Fruit fly (Drosophila melanogaster) whole organism, embryonic: ENCODE measurements around the gene CG12299.

Experiments used
- Adf1 ChIP-seq: fragments of 200-800 bp; sonication (Bioruptor generic); IDR thresholded peaks from 2 replicates; pipeline ENCODE4 v1.3.6; 2022; ENCODE audit warnings: missing biosample characterization, missing genetic modification characterization
- CG10147 ChIP-seq: fragments of 200-800 bp; sonication (Bioruptor generic); optimal IDR thresholded peaks from 2 replicates; lab custom pipeline; 2019; ENCODE audit warnings: missing biosample characterization, mild to moderate bottlenecking, missing genetic modification characterization, moderate library complexity
- CG10462 ChIP-seq: fragments of 200-800 bp; sonication (Bioruptor generic); optimal IDR thresholded peaks from 2 replicates; lab custom pipeline; 2016; ENCODE audit warnings: missing biosample characterization, missing genetic modification characterization
- CG13287 ChIP-seq: fragments of 200-800 bp; sonication (Bioruptor generic); IDR thresholded peaks from 2 replicates; pipeline ENCODE4 v1.3.6; 2022; ENCODE audit warnings: missing biosample characterization, missing genetic modification characterization; ENCODE audit not compliant: partially characterized antibody
- CG14050 ChIP-seq: fragments of 200-800 bp; sonication (Bioruptor generic); IDR thresholded peaks from 3 replicates; pipeline ENCODE4 v1.3.6; 2022; ENCODE audit warnings: missing biosample characterization, missing genetic modification characterization
- CG14441 ChIP-seq: fragments of 200-800 bp; sonication (Bioruptor generic); IDR thresholded peaks from 2 replicates; pipeline ENCODE4 v1.3.6; 2022; ENCODE audit warnings: missing biosample characterization, missing genetic modification characterization
- CG14860 ChIP-seq: fragments of 200-800 bp; sonication (Bioruptor generic); IDR thresholded peaks from 3 replicates; pipeline ENCODE4 v1.3.6; 2022; ENCODE audit warnings: missing biosample characterization, missing genetic modification characterization; ENCODE audit not compliant: partially characterized antibody
- CG17385 ChIP-seq: fragments of 200-800 bp; sonication (Bioruptor generic); optimal IDR thresholded peaks from 3 replicates; lab custom pipeline; 2018; ENCODE audit warnings: missing biosample characterization, mild to moderate bottlenecking, missing genetic modification characterization
- CG17612 ChIP-seq: fragments of 200-800 bp; sonication (Bioruptor generic); IDR thresholded peaks from 2 replicates; pipeline ENCODE4 v1.3.6; 2022; ENCODE audit warnings: missing biosample characterization, missing genetic modification characterization
- CG2678 ChIP-seq: fragments of 200-800 bp; sonication (Bioruptor generic); optimal IDR thresholded peaks from 3 replicates; lab custom pipeline; 2019; ENCODE audit warnings: missing biosample characterization, mild to moderate bottlenecking, missing genetic modification characterization, moderate library complexity
- CG30431 ChIP-seq: fragments of 200-800 bp; sonication (Bioruptor generic); optimal IDR thresholded peaks from 2 replicates; lab custom pipeline; 2017; ENCODE audit warnings: missing biosample characterization, missing genetic modification characterization
- CG33213 ChIP-seq: fragments of 200-800 bp; sonication (Bioruptor generic); optimal IDR thresholded peaks from 3 replicates; lab custom pipeline; 2016; ENCODE audit warnings: missing biosample characterization, missing genetic modification characterization
- CG3838 ChIP-seq: fragments of 200-800 bp; sonication (Bioruptor generic); optimal IDR thresholded peaks from 3 replicates; lab custom pipeline; 2016; ENCODE audit warnings: missing biosample characterization, missing genetic modification characterization
- CG4820 ChIP-seq: fragments of 200-800 bp; sonication (Bioruptor generic); optimal IDR thresholded peaks from 3 replicates; lab custom pipeline; 2016; ENCODE audit warnings: missing biosample characterization, missing genetic modification characterization
- CG6689 ChIP-seq: fragments of 200-800 bp; sonication (Bioruptor generic); IDR thresholded peaks from 2 replicates; pipeline ENCODE4 v1.3.6; 2022; ENCODE audit warnings: missing biosample characterization, missing genetic modification characterization
- CG6791 ChIP-seq: fragments of 200-800 bp; sonication (Bioruptor generic); IDR thresholded peaks from 3 replicates; pipeline ENCODE4 v1.3.6; 2022; ENCODE audit warnings: missing biosample characterization, missing genetic modification characterization; ENCODE audit not compliant: partially characterized antibody
- CG6813 ChIP-seq: fragments of 200-800 bp; sonication (Bioruptor generic); optimal IDR thresholded peaks from 2 replicates; lab custom pipeline; 2017; ENCODE audit warnings: missing biosample characterization, missing genetic modification characterization, mild to moderate bottlenecking, moderate library complexity, missing genetic modification reagents
- CG7372 ChIP-seq: fragments of 200-800 bp; sonication (Bioruptor generic); IDR thresholded peaks from 2 replicates; pipeline ENCODE4 v1.3.6; 2022; ENCODE audit warnings: missing biosample characterization, missing genetic modification characterization
- CG7556 ChIP-seq: fragments of 200-800 bp; sonication (Bioruptor generic); optimal IDR thresholded peaks from 2 replicates; lab custom pipeline; 2017; ENCODE audit warnings: missing biosample characterization, mild to moderate bottlenecking, missing genetic modification characterization
- D ChIP-seq, 2 experiments: fragments of 200-800 bp in 1 of 2; fragments of >200 bp in 1 of 2; sonication (Bioruptor generic) in 1 of 2; optimal IDR thresholded peaks; 2 replicates in 1 of 2; 3 replicates in 1 of 2; lab custom pipeline; 2017; ENCODE audit warnings: mild to moderate bottlenecking in 1 of 2, missing biosample characterization in 1 of 2, missing genetic modification characterization in 1 of 2, missing genetic modification reagents in 1 of 2
- E2f1 ChIP-seq: fragments of 200-800 bp; sonication (Bioruptor generic); IDR thresholded peaks from 2 replicates; pipeline ENCODE4 v1.3.6; 2022; ENCODE audit warnings: missing biosample characterization, missing genetic modification characterization
- H15 ChIP-seq: fragments of 200-800 bp; sonication (Bioruptor generic); IDR thresholded peaks from 3 replicates; pipeline ENCODE4 v1.3.6; 2022; ENCODE audit warnings: missing biosample characterization, missing genetic modification characterization
- H2.0 ChIP-seq: fragments of 200-800 bp; sonication (Bioruptor generic); IDR thresholded peaks from 2 replicates; pipeline ENCODE4 v1.3.6; 2022; ENCODE audit warnings: missing biosample characterization, missing genetic modification characterization
- Lhr ChIP-seq: fragments of 200-800 bp; sonication (Bioruptor generic); optimal IDR thresholded peaks from 3 replicates; lab custom pipeline; 2017; ENCODE audit warnings: mild to moderate bottlenecking, missing biosample characterization, missing genetic modification reagents, missing genetic modification characterization
- Lim3 ChIP-seq: fragments of 200-800 bp; sonication (Bioruptor generic); IDR thresholded peaks from 2 replicates; pipeline ENCODE4 v1.3.6; 2022; ENCODE audit warnings: missing biosample characterization, missing genetic modification characterization
- Lpt ChIP-seq: fragments of >200 bp; optimal IDR thresholded peaks from 2 replicates; lab custom pipeline; 2018; ENCODE audit warnings: missing biosample characterization, missing genetic modification characterization
- Sox102F ChIP-seq: fragments of 200-800 bp; sonication (Bioruptor generic); optimal IDR thresholded peaks from 2 replicates; lab custom pipeline; 2018; ENCODE audit warnings: missing biosample characterization, mild to moderate bottlenecking, missing genetic modification characterization, moderate library complexity
- Sry-β ChIP-seq: fragments of 200-800 bp; sonication (Bioruptor generic); optimal IDR thresholded peaks from 2 replicates; lab custom pipeline; 2018; ENCODE audit warnings: missing biosample characterization, mild to moderate bottlenecking, missing genetic modification characterization, moderate library complexity
- TFAM ChIP-seq: fragments of 200-800 bp; sonication (Bioruptor generic); optimal IDR thresholded peaks from 2 replicates; lab custom pipeline; 2017; ENCODE audit warnings: missing biosample characterization, missing genetic modification characterization, inconsistent platforms
- abd-A ChIP-seq: fragments of 200-800 bp; sonication (Bioruptor generic); optimal IDR thresholded peaks from 3 replicates; lab custom pipeline; 2019; ENCODE audit warnings: missing biosample characterization, mild to moderate bottlenecking, missing genetic modification characterization, moderate library complexity
- ash1 ChIP-seq: fragments of 200-800 bp; sonication (Bioruptor generic); optimal IDR thresholded peaks from 2 replicates; lab custom pipeline; 2018; ENCODE audit warnings: missing biosample characterization, mild to moderate bottlenecking, missing genetic modification characterization
- bowl ChIP-seq: fragments of 200-800 bp; sonication (Bioruptor generic); IDR thresholded peaks from 2 replicates; pipeline ENCODE4 v1.3.6; 2022; ENCODE audit warnings: missing biosample characterization, missing genetic modification characterization
- dimm ChIP-seq: fragments of 200-800 bp; sonication (Bioruptor generic); IDR thresholded peaks from 2 replicates; pipeline ENCODE4 v1.3.6; 2022; ENCODE audit warnings: missing biosample characterization, missing genetic modification characterization
- dmrt99B ChIP-seq: fragments of 200-800 bp; sonication (Bioruptor generic); optimal IDR thresholded peaks from 2 replicates; lab custom pipeline; 2018; ENCODE audit warnings: missing biosample characterization, mild to moderate bottlenecking, missing genetic modification characterization, moderate library complexity
- gce ChIP-seq: fragments of 200-800 bp; sonication (Bioruptor generic); IDR thresholded peaks from 3 replicates; pipeline ENCODE4 v1.3.6; 2022; ENCODE audit warnings: missing biosample characterization, missing genetic modification characterization
- gfzf ChIP-seq: fragments of 200-800 bp; sonication (Bioruptor generic); optimal IDR thresholded peaks from 2 replicates; lab custom pipeline; 2016; ENCODE audit warnings: missing biosample characterization, mild to moderate bottlenecking, missing genetic modification characterization, moderate library complexity
- hbn ChIP-seq: fragments of 200-800 bp; sonication (Bioruptor generic); IDR thresholded peaks from 2 replicates; pipeline ENCODE4 v1.3.6; 2022; ENCODE audit warnings: missing biosample characterization, missing genetic modification characterization; ENCODE audit not compliant: partially characterized antibody
- jing ChIP-seq: fragments of 200-800 bp; sonication (Bioruptor generic); optimal IDR thresholded peaks from 2 replicates; lab custom pipeline; 2018; ENCODE audit warnings: missing biosample characterization, mild to moderate bottlenecking, missing genetic modification characterization
- lbe ChIP-seq: fragments of 200-800 bp; sonication (Bioruptor generic); optimal IDR thresholded peaks from 2 replicates; lab custom pipeline; 2016; ENCODE audit warnings: missing biosample characterization, mild to moderate bottlenecking, missing genetic modification characterization
- oc ChIP-seq: fragments of 200-800 bp; sonication (Bioruptor generic); optimal IDR thresholded peaks from 2 replicates; lab custom pipeline; 2018; ENCODE audit warnings: missing biosample characterization, mild to moderate bottlenecking, missing genetic modification characterization, moderate library complexity
- pfk ChIP-seq: fragments of 200-800 bp; sonication (Bioruptor generic); optimal IDR thresholded peaks from 2 replicates; lab custom pipeline; 2018; ENCODE audit warnings: missing biosample characterization, mild to moderate bottlenecking, missing genetic modification characterization, moderate library complexity
- pita ChIP-seq: fragments of 200-800 bp; sonication (Bioruptor generic); optimal IDR thresholded peaks from 2 replicates; lab custom pipeline; 2017; ENCODE audit warnings: missing biosample characterization, mild to moderate bottlenecking, missing genetic modification characterization
- prd ChIP-seq, 3 experiments: fragments of >200 bp in 2 of 3; fragments of 200-800 bp in 1 of 3; sonication (Bioruptor generic) in 1 of 3; optimal IDR thresholded peaks in 2 of 3; IDR thresholded peaks in 1 of 3; 2 replicates in 2 of 3; 3 replicates in 1 of 3; pipeline versions ENCODE4 v1.3.6 to Lab custom; 2017 to 2022; ENCODE audit warnings: missing biosample characterization in 1 of 3, missing genetic modification characterization in 1 of 3
- salm ChIP-seq: fragments of 200-800 bp; sonication (Bioruptor generic); optimal IDR thresholded peaks from 2 replicates; lab custom pipeline; 2018; ENCODE audit warnings: missing biosample characterization, mild to moderate bottlenecking, missing genetic modification characterization
- sc ChIP-seq, 3 experiments: fragments of >200 bp in 2 of 3; fragments of 200-800 bp in 1 of 3; sonication (Bioruptor generic) in 1 of 3; optimal IDR thresholded peaks; 2 replicates in 2 of 3; 3 replicates in 1 of 3; lab custom pipeline; 2017; ENCODE audit warnings: mild to moderate bottlenecking in 1 of 3, missing biosample characterization in 1 of 3, missing genetic modification characterization in 1 of 3, missing genetic modification reagents in 1 of 3
- shn ChIP-seq: fragments of 200-800 bp; sonication (Bioruptor generic); optimal IDR thresholded peaks from 3 replicates; lab custom pipeline; 2016; ENCODE audit warnings: missing biosample characterization, missing genetic modification characterization
- tll ChIP-seq, 2 experiments: fragments of 200-800 bp in 1 of 2; fragments of >200 bp in 1 of 2; sonication (Bioruptor generic) in 1 of 2; optimal IDR thresholded peaks; 2 replicates each; lab custom pipeline; 2017 to 2019; ENCODE audit warnings: missing biosample characterization in 2 of 2, missing genetic modification characterization in 2 of 2, mild to moderate bottlenecking in 1 of 2, moderate library complexity in 1 of 2
- trem ChIP-seq: fragments of 200-800 bp; optimal IDR thresholded peaks from 3 replicates; lab custom pipeline; 2019; ENCODE audit warnings: missing biosample characterization, mild to moderate bottlenecking, missing genetic modification characterization, moderate library complexity
- tx ChIP-seq: fragments of 200-800 bp; sonication (Bioruptor generic); optimal IDR thresholded peaks from 2 replicates; lab custom pipeline; 2016; ENCODE audit warnings: missing biosample characterization, missing genetic modification characterization

CG12299 gene

dm6 chr2L:10756049-10756448 is 18.9 kb downstream of the CG12299 start, which contains the start of gene CG17124 (continued):
- TF ChIP-seq CG14860 (GFP tag; lab: Robert Waterston, UW) (no peak), dimm (GFP tag; lab: Robert Waterston, UW) (no peak), jing (GFP tag; lab: Kevin White, UChicago) (no peak), CG7372 (GFP tag; lab: Robert Waterston, UW) (no peak), Sox102F (GFP tag; lab: Kevin White, UChicago) (no peak), pita (GFP tag; lab: Kevin White, UChicago) (no peak), shn (GFP tag; lab: Kevin White, UChicago) (no peak), CG6791 (GFP tag; lab: Robert Waterston, UW) (peak; percentile 48; the same call in 2 of the 3 replicates), prd (optimal IDR thresholded peaks at IDR 0.05; lab: Kevin White, UChicago) (no peak), prd (GFP tag; IDR thresholded peaks at IDR 0.05; lab: Robert Waterston, UW) (no peak), H15 (GFP tag; lab: Robert Waterston, UW) (no peak), CG6813 (GFP tag; lab: Kevin White, UChicago) (peak; percentile 5), Lim3 (GFP tag; lab: Robert Waterston, UW) (no peak), abd-A (tag; lab: Kevin White, UChicago) (peak; percentile 87), dmrt99B (tag; lab: Kevin White, UChicago) (peak; percentile 46), Lpt (GFP tag; lab: Kevin White, UChicago) (no peak), sc (optimal IDR thresholded peaks at IDR 0.05; lab: Kevin White, UChicago) (no peak), sc (GFP tag; optimal IDR thresholded peaks at IDR 0.05; lab: Kevin White, UChicago) (no peak), CG14441 (GFP tag; lab: Robert Waterston, UW) (no peak), CG13287 (GFP tag; lab: Robert Waterston, UW) (peak; percentile 55; the same call in 1 of the 2 replicates), CG2678 (tag; lab: Kevin White, UChicago) (peak; percentile 37), Lhr (no peak), tll (GFP tag; optimal IDR thresholded peaks at IDR 0.05; lab: Kevin White, UChicago) (no peak), lbe (no peak), oc (peak; percentile 44), CG17612 (no peak), gce (0 out of 3 replicates have a peak, but pooled peaks have one; percentile 12), tx (no peak), CG7556 (GFP tag; lab: Kevin White, UChicago) (no peak), salm (tag; lab: Kevin White, UChicago) (no peak), CG17385 (peak; percentile 41), CG30431 (no peak), ash1 (GFP tag; lab: Kevin White, UChicago) (no peak), Sry-β (GFP tag; lab: Kevin White, UChicago) (no peak), Adf1 (GFP tag; lab: Robert Waterston, UW) (peak; percentile 68), pfk (GFP tag; lab: Kevin White, UChicago) (no peak), H2.0 (no peak), CG6689 (GFP tag; lab: Robert Waterston, UW) (peak; percentile 11; the same call in 1 of the 2 replicates), E2f1 (no peak), CG14050 (GFP tag; lab: Robert Waterston, UW) (no peak), hbn (GFP tag; lab: Robert Waterston, UW) (no peak), bowl (GFP tag; lab: Robert Waterston, UW) (no peak), gfzf (no peak), TFAM (GFP tag; lab: Kevin White, UChicago) (no peak), CG3838 (GFP tag; lab: Kevin White, UChicago) (no peak), CG4820 (GFP tag; lab: Kevin White, UChicago) (no peak), D (optimal IDR thresholded peaks at IDR 0.05; lab: Kevin White, UChicago) (no peak), D (GFP tag; optimal IDR thresholded peaks at IDR 0.05; lab: Kevin White, UChicago) (no peak), CG10462 (no peak), CG10147 (peak; percentile 34), CG33213 (no peak), trem (tag; lab: Kevin White, UChicago) (no peak)
